Fruit fly (Drosophila melanogaster) whole organism, adult: Measurements from ENCODE around the gene Ucp4B.

Experiments used
- CG11617 ChIP-seq: fragments of 200-800 bp; sonication (Bioruptor generic); optimal IDR thresholded peaks from 2 replicates; lab custom pipeline; 2017; ENCODE audit warnings: mild to moderate bottlenecking, missing biosample characterization, missing genetic modification reagents, missing genetic modification characterization
- CG12768 ChIP-seq: fragments of 200-800 bp; sonication (Bioruptor generic); optimal IDR thresholded peaks from 2 replicates; lab custom pipeline; 2017; ENCODE audit warnings: missing biosample characterization, missing genetic modification characterization, mild to moderate bottlenecking, moderate library complexity, missing genetic modification reagents
- CG14711 ChIP-seq: fragments of 200-800 bp; sonication (Bioruptor generic); optimal IDR thresholded peaks from 2 replicates; lab custom pipeline; 2018; ENCODE audit warnings: missing biosample characterization, mild to moderate bottlenecking, missing genetic modification characterization, moderate library complexity
- CG1620 ChIP-seq: fragments of 200-800 bp; sonication (Bioruptor generic); optimal IDR thresholded peaks from 2 replicates; lab custom pipeline; 2016; ENCODE audit warnings: missing biosample characterization, missing genetic modification characterization
- CG33017 ChIP-seq: fragments of 200-800 bp; sonication (Bioruptor generic); optimal IDR thresholded peaks from 2 replicates; lab custom pipeline; 2018; ENCODE audit warnings: missing biosample characterization, mild to moderate bottlenecking, missing genetic modification characterization, moderate library complexity
- CG5204 ChIP-seq: fragments of 200-800 bp; sonication (Bioruptor generic); optimal IDR thresholded peaks from 2 replicates; lab custom pipeline; 2016; ENCODE audit warnings: missing biosample characterization, missing genetic modification characterization
- CG7045 ChIP-seq: fragments of 200-800 bp; sonication (Bioruptor generic); optimal IDR thresholded peaks from 2 replicates; lab custom pipeline; 2017; ENCODE audit warnings: missing biosample characterization, mild to moderate bottlenecking, missing genetic modification characterization
- CG7101 ChIP-seq: fragments of 200-800 bp; sonication (Bioruptor generic); optimal IDR thresholded peaks from 2 replicates; lab custom pipeline; 2018; ENCODE audit warnings: missing biosample characterization, mild to moderate bottlenecking, missing genetic modification characterization, moderate library complexity
- Clk ChIP-seq: fragments of 200-800 bp; sonication (Bioruptor generic); optimal IDR thresholded peaks from 2 replicates; lab custom pipeline; 2017; ENCODE audit warnings: missing biosample characterization, missing genetic modification characterization
- Crg-1 ChIP-seq: fragments of 200-800 bp; sonication (Bioruptor generic); optimal IDR thresholded peaks from 2 replicates; lab custom pipeline; 2016; ENCODE audit warnings: missing biosample characterization, missing genetic modification characterization
- Hr96 ChIP-seq: fragments of 200-800 bp; sonication (Bioruptor generic); optimal IDR thresholded peaks from 2 replicates; lab custom pipeline; 2016; ENCODE audit warnings: missing biosample characterization, missing genetic modification characterization
- Mnt ChIP-seq: fragments of 200-800 bp; sonication (Bioruptor generic); optimal IDR thresholded peaks from 2 replicates; lab custom pipeline; 2016; ENCODE audit warnings: missing biosample characterization, mild to moderate bottlenecking, missing genetic modification characterization
- bab1 ChIP-seq: fragments of 200-800 bp; sonication (Bioruptor generic); optimal IDR thresholded peaks from 3 replicates; lab custom pipeline; 2019; ENCODE audit warnings: missing biosample characterization, mild to moderate bottlenecking, missing genetic modification characterization, moderate library complexity
- cic ChIP-seq: fragments of 200-800 bp; sonication (Bioruptor generic); optimal IDR thresholded peaks from 2 replicates; lab custom pipeline; 2017; ENCODE audit warnings: missing biosample characterization, mild to moderate bottlenecking, missing genetic modification characterization, moderate library complexity
- cnc ChIP-seq, 2 experiments: fragments of >200 bp; optimal IDR thresholded peaks; 2 replicates each; lab custom pipeline; 2017
- kay ChIP-seq: fragments of 200-800 bp; sonication (Bioruptor generic); peaks from one replicate; lab custom pipeline; 2016; ENCODE audit warnings: missing biosample characterization, missing genetic modification characterization, borderline replicate concordance
- ovo ChIP-seq: fragments of 200-800 bp; sonication (Bioruptor generic); optimal IDR thresholded peaks from 2 replicates; lab custom pipeline; 2016; ENCODE audit warnings: missing biosample characterization, missing genetic modification characterization
- pad ChIP-seq: fragments of 200-800 bp; sonication (Bioruptor generic); optimal IDR thresholded peaks from 3 replicates; lab custom pipeline; 2017; ENCODE audit warnings: missing biosample characterization, missing genetic modification characterization, mild to moderate bottlenecking, moderate library complexity, missing genetic modification reagents
- tj ChIP-seq: fragments of 200-800 bp; sonication (Bioruptor generic); optimal IDR thresholded peaks from 3 replicates; lab custom pipeline; 2017; ENCODE audit warnings: missing biosample characterization, mild to moderate bottlenecking, missing genetic modification characterization, moderate library complexity
- toe ChIP-seq: fragments of 200-800 bp; sonication (Bioruptor generic); optimal IDR thresholded peaks from 2 replicates; lab custom pipeline; 2016; ENCODE audit warnings: missing biosample characterization, missing genetic modification characterization

The Ucp4B gene

DNA sequence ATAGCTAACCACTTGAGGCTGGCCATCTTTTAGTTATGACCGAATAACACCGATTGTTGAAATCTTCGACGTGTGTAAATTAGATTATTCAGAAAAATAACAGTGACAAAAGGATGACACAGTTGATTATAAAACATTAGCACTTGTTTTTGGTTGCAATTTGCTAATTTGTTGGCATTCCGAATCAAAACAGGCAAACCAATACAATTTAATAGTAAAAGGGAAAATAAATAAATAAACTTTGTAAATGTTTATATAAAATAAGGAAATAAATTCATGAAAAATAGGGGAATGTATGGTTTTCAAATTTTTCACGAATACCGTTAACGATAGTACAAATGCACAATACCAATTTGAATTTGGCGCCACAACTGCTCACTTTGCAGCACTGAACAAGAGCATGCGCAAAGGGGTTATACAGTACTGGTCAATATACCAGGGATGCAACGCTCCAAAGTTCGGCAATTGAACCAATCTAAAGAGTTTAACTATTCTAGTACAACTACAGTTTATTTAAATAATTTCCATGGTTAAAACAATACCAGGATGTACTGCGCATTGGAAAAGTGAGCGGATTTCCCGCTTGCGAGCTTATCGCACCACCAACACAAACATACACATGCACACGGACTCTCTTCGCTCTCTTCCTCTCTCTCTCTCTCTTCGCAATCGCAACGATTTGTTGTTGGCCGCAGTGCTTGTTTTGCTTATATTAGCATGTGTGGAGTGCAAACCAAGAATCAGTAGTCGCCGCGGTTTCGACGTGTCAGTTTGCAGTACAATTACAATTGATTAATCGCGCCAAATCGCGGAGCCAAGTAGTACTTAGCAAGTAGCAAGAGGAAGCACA is 26.2 kb upstream of the Ucp4B start, which contains the start of the genes Sfp26Ad and Gpdh1:
Sfp26Ad (minus strand) TSS at position 76 of the 850 bp plus-strand sequence.
Gpdh1 (plus strand) TSS at position 415 of the 850 bp plus-strand sequence.
- TF ChIP-seq CG14711 (peak; percentile 67), Mnt (peak; percentile 86), CG1620 (GFP tag; lab: Kevin White, UChicago) (peak; percentile 93), kay (GFP tag; lab: Kevin White, UChicago) (peak; percentile 93), Hr96 (GFP tag; lab: Kevin White, UChicago) (peak; percentile 83), Crg-1 (GFP tag; lab: Kevin White, UChicago) (peak; percentile 88), bab1 (GFP tag; lab: Kevin White, UChicago) (peak; percentile 81), cic (GFP tag; lab: Kevin White, UChicago) (peak; percentile 94), CG12768 (GFP tag; lab: Kevin White, UChicago) (peak; percentile 93), CG5204 (GFP tag; lab: Kevin White, UChicago) (peak; percentile 89), CG33017 (tag; lab: Kevin White, UChicago) (peak; percentile 39), CG11617 (GFP tag; lab: Kevin White, UChicago) (peak; percentile 64), toe (GFP tag; lab: Kevin White, UChicago) (peak; percentile 90), tj (GFP tag; lab: Kevin White, UChicago) (peak; percentile 86), Clk (GFP tag; lab: Kevin White, UChicago) (peak; percentile 74), CG7045 (GFP tag; lab: Kevin White, UChicago) (peak; percentile 86), cnc (optimal IDR thresholded peaks at IDR 0.05; lab: Kevin White, UChicago) (no peak), pad (GFP tag; lab: Kevin White, UChicago) (peak; percentile 83), CG7101 (tag; lab: Kevin White, UChicago) (peak; percentile 75), ovo (peak; percentile 73)

DNA sequence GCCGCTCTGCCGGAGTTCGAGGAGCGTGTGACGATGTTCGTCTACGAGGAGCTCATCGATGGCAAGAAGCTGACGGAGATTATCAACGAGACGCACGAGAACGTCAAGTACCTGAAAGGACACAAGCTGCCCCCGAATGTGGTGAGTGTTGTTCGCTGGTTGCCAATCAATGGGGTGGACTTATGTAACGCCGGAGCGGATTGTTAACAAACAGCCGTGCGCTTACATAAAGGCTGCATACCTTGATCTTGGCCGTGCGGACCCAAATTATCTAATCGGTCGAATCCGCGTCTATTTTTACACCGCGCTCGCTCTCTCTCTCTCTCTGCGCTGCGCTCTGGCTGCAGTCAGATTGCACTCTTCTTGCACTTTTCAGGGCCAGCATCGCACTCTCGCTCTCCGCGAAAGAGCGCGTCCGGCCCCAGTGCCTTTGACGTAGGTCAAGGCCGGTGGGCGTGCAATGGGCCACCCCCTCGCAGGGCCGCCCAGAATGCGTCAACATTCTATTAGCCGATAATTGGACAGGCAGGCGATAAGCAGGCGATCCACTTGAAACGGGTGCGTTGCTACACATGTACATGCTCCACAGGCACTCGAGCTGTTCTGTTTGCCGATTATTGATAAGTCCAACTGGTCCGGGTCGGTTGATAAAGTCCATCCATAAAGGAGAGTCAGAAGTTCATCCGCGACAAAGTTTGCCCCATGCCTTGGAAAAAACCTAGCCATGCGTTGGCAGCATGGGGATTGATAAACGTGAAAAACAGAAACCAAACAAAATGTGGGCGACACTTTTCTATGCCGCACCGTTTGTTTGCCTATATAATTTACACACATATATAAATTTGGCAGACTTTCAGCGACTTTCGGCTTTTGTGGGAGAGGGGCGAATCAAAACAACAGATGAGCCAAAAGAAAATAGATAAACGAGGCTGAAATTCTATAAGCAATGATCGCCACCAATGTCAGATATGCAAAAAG is 25.1 kb upstream of the Ucp4B start:
- peak; percentile 3 for TF ChIP-seq CG7045 (GFP tag; lab: Kevin White, UChicago)
- TF ChIP-seq Crg-1 (GFP tag; lab: Kevin White, UChicago), result no peak
- TF ChIP-seq bab1 (GFP tag; lab: Kevin White, UChicago), result peak; percentile 12
- no peak for TF ChIP-seq kay (GFP tag; lab: Kevin White, UChicago)
- peak; percentile 40 for TF ChIP-seq Mnt
- no peak for TF ChIP-seq CG7101 (tag; lab: Kevin White, UChicago)
- peak; percentile 79 for TF ChIP-seq cic (GFP tag; lab: Kevin White, UChicago)
- peak; percentile 58 for TF ChIP-seq Hr96 (GFP tag; lab: Kevin White, UChicago)
- no peak for TF ChIP-seq CG12768 (GFP tag; lab: Kevin White, UChicago)
- TF ChIP-seq pad (GFP tag; lab: Kevin White, UChicago), result no peak

- peak; percentile 12 for TF ChIP-seq bab1 (GFP tag; lab: Kevin White, UChicago)
- no peak for TF ChIP-seq CG14711
- peak; percentile 97 for TF ChIP-seq kay (GFP tag; lab: Kevin White, UChicago)
- TF ChIP-seq Mnt, result peak; percentile 33
- TF ChIP-seq cic (GFP tag; lab: Kevin White, UChicago), result peak; percentile 61
- no peak for TF ChIP-seq CG7045 (GFP tag; lab: Kevin White, UChicago)
These were observed 23.8 kb upstream of the Ucp4B start for dm6 chr2L:5945651-5946547.

DNA sequence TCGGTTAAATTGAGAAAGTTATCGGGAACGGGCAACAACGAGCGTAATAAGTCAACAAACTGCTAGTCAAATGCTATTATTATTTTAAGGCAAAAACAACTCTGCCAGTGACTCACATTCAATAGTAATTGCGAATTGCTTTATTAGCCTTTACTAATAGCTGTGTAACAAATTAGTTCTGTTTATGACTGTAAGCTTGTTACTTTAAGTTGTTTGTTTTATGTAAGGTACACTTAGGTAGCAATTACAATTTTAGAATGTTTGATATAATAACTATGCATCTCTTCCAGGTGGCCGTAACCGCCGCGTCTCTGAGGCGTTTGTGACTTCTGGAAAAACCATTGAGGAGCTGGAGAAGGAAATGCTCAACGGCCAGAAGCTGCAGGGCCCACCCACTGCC is 22.9 kb upstream of the Ucp4B start:
- TF ChIP-seq CG14711 (peak; percentile 20), CG12768 (GFP tag; lab: Kevin White, UChicago) (peak; percentile 12), toe (GFP tag; lab: Kevin White, UChicago) (no peak), cic (GFP tag; lab: Kevin White, UChicago) (peak; percentile 68), bab1 (GFP tag; lab: Kevin White, UChicago) (peak; percentile 8), cnc (optimal IDR thresholded peaks at IDR 0.05; lab: Kevin White, UChicago) (no peak), Mnt (no peak), CG11617 (GFP tag; lab: Kevin White, UChicago) (peak; percentile 4), pad (GFP tag; lab: Kevin White, UChicago) (no peak), CG7101 (tag; lab: Kevin White, UChicago) (peak; percentile 35), CG5204 (GFP tag; lab: Kevin White, UChicago) (no peak), Clk (GFP tag; lab: Kevin White, UChicago) (no peak), ovo (peak; percentile 41), CG7045 (GFP tag; lab: Kevin White, UChicago) (peak; percentile 15), kay (GFP tag; lab: Kevin White, UChicago) (peak; percentile 65), Crg-1 (GFP tag; lab: Kevin White, UChicago) (peak; percentile 52), CG33017 (tag; lab: Kevin White, UChicago) (peak; percentile 43)
